Worm (Caenorhabditis elegans) whole organism, L4/young adult: ENCODE data around the gene rbm-34.

ENCODE experiments used
- W03F9.2 ChIP-seq: fragments of 150-350 bp; optimal IDR thresholded peaks from 2 replicates; lab custom pipeline; 2014; ENCODE audit warnings: missing biosample characterization, missing genetic modification characterization
- dao-5 ChIP-seq: sonication (generic microtip); optimal IDR thresholded peaks from 2 replicates; lab custom pipeline; 2016; ENCODE audit warnings: missing genotype, missing genetic modification characterization, moderate library complexity, missing compliant biosample characterization

ce11 chrIV:12051049-12051792 lies 34.0 kb upstream of the rbm-34 start, which contains the start of the genes bre-5 and spt-5:
- TF ChIP-seq dao-5 (tag; lab: Kevin White, UChicago), result no peak
- TF ChIP-seq W03F9.2 (tag; lab: Kevin White, UChicago), result peak; percentile 45
